Fruit fly (Drosophila melanogaster) whole organism, prepupa: ENCODE results near the gene CG3982.
A peak's percentile ranks its signal among the peaks of the same experiment; 100 is the strongest.

Experiments used
- CG10669 ChIP-seq: fragments of 200-800 bp; sonication (Bioruptor generic); optimal IDR thresholded peaks from 3 replicates; lab custom pipeline; 2018; ENCODE audit warnings: missing biosample characterization, mild to moderate bottlenecking, missing genetic modification characterization, moderate library complexity
- CG11294 ChIP-seq: fragments of 200-800 bp; sonication (Bioruptor generic); IDR thresholded peaks from 2 replicates; pipeline ENCODE4 v1.3.6; 2022; ENCODE audit warnings: missing biosample characterization, missing genetic modification characterization
- CG15336 ChIP-seq: fragments of 200-800 bp; sonication (Bioruptor generic); IDR thresholded peaks from 2 replicates; pipeline ENCODE4 v1.3.6; 2022; ENCODE audit warnings: missing biosample characterization, missing genetic modification characterization
- CG1621 ChIP-seq: fragments of 200-800 bp; sonication (Bioruptor generic); optimal IDR thresholded peaks from 3 replicates; lab custom pipeline; 2018; ENCODE audit warnings: missing biosample characterization, mild to moderate bottlenecking, missing genetic modification characterization
- CG16779 ChIP-seq: fragments of 200-800 bp; sonication (Bioruptor generic); optimal IDR thresholded peaks from 3 replicates; lab custom pipeline; 2017; ENCODE audit warnings: missing biosample characterization, mild to moderate bottlenecking, missing genetic modification characterization
- CG3032 ChIP-seq: fragments of 200-800 bp; optimal IDR thresholded peaks from 2 replicates; lab custom pipeline; 2019; ENCODE audit warnings: missing biosample characterization, mild to moderate bottlenecking, missing genetic modification characterization, moderate library complexity
- CG31627 ChIP-seq: fragments of 200-800 bp; sonication (Bioruptor generic); optimal IDR thresholded peaks from 3 replicates; lab custom pipeline; 2016; ENCODE audit warnings: missing biosample characterization, missing genetic modification characterization
- CG32006 ChIP-seq: fragments of 200-800 bp; sonication (Bioruptor generic); optimal IDR thresholded peaks from 3 replicates; lab custom pipeline; 2017; ENCODE audit warnings: missing biosample characterization, mild to moderate bottlenecking, missing genetic modification characterization
- CG3919 ChIP-seq: fragments of 200-800 bp; sonication (Bioruptor generic); optimal IDR thresholded peaks from 3 replicates; lab custom pipeline; 2016; ENCODE audit warnings: missing biosample characterization, missing genetic modification characterization
- CG4318 ChIP-seq: fragments of 200-800 bp; sonication (Bioruptor generic); optimal IDR thresholded peaks from 3 replicates; lab custom pipeline; 2017; ENCODE audit warnings: missing biosample characterization, mild to moderate bottlenecking, missing genetic modification characterization
- CG6163 ChIP-seq: fragments of 200-800 bp; sonication (Bioruptor generic); IDR thresholded peaks from 3 replicates; pipeline ENCODE4 v1.3.6; 2022; ENCODE audit warnings: missing biosample characterization, missing genetic modification characterization
- CG6276 ChIP-seq: fragments of 200-800 bp; sonication (Bioruptor generic); optimal IDR thresholded peaks from 2 replicates; lab custom pipeline; 2017; ENCODE audit warnings: missing biosample characterization, mild to moderate bottlenecking, missing genetic modification characterization
- CG6792 ChIP-seq: fragments of 200-800 bp; sonication (Bioruptor generic); optimal IDR thresholded peaks from 3 replicates; lab custom pipeline; 2016; ENCODE audit warnings: missing biosample characterization, missing genetic modification characterization
- CG6808 ChIP-seq: fragments of 200-800 bp; sonication (Bioruptor generic); optimal IDR thresholded peaks from 3 replicates; lab custom pipeline; 2017; ENCODE audit warnings: missing biosample characterization, missing genetic modification characterization, mild to moderate bottlenecking, moderate library complexity, missing genetic modification reagents
- CG6854 ChIP-seq: fragments of 200-800 bp; sonication (Bioruptor generic); optimal IDR thresholded peaks from 2 replicates; lab custom pipeline; 2017; ENCODE audit warnings: missing biosample characterization, mild to moderate bottlenecking, missing genetic modification characterization
- CG7368 ChIP-seq: fragments of 200-800 bp; sonication (Bioruptor generic); optimal IDR thresholded peaks from 3 replicates; lab custom pipeline; 2016; ENCODE audit warnings: missing biosample characterization, missing genetic modification characterization
- CG8119 ChIP-seq: fragments of 200-800 bp; sonication (Bioruptor generic); IDR thresholded peaks from 3 replicates; pipeline ENCODE4 v1.3.6; 2022; ENCODE audit warnings: missing biosample characterization, missing genetic modification characterization
- CG8319 ChIP-seq: fragments of 200-800 bp; sonication (Bioruptor generic); optimal IDR thresholded peaks from 3 replicates; lab custom pipeline; 2016; ENCODE audit warnings: missing biosample characterization, missing genetic modification characterization
- CG8632 ChIP-seq: fragments of 200-800 bp; sonication (Bioruptor generic); optimal IDR thresholded peaks from 3 replicates; lab custom pipeline; 2016; ENCODE audit warnings: missing biosample characterization, missing genetic modification characterization
- CG9139 ChIP-seq: fragments of 200-800 bp; sonication (Bioruptor generic); optimal IDR thresholded peaks from 3 replicates; lab custom pipeline; 2017; ENCODE audit warnings: missing biosample characterization, mild to moderate bottlenecking, missing genetic modification characterization
- Eip75B ChIP-seq: fragments of 200-800 bp; sonication (Bioruptor generic); optimal IDR thresholded peaks from 3 replicates; lab custom pipeline; 2016; ENCODE audit warnings: missing biosample characterization, missing genetic modification characterization
- Ets21C ChIP-seq: fragments of 200-800 bp; sonication (Bioruptor generic); optimal IDR thresholded peaks from 3 replicates; lab custom pipeline; 2016; ENCODE audit warnings: missing biosample characterization, missing genetic modification characterization
- Ets96B ChIP-seq: fragments of 200-800 bp; optimal IDR thresholded peaks from 2 replicates; lab custom pipeline; 2019; ENCODE audit warnings: missing biosample characterization, mild to moderate bottlenecking, missing genetic modification characterization, moderate library complexity
- Gug ChIP-seq: fragments of 200-800 bp; sonication (Bioruptor generic); IDR thresholded peaks from 2 replicates; pipeline ENCODE4 v1.3.6; 2022; ENCODE audit warnings: missing biosample characterization, missing genetic modification characterization
- Hr38 ChIP-seq: sonication (Bioruptor generic); optimal IDR thresholded peaks from 2 replicates; lab custom pipeline; 2016; ENCODE audit warnings: missing biosample characterization, missing genetic modification characterization
- Hr39 ChIP-seq: fragments of 200-800 bp; sonication (Bioruptor generic); optimal IDR thresholded peaks from 2 replicates; lab custom pipeline; 2016; ENCODE audit warnings: missing biosample characterization, missing genetic modification characterization
- Hr4 ChIP-seq: fragments of 200-800 bp; sonication (Bioruptor generic); optimal IDR thresholded peaks from 3 replicates; lab custom pipeline; 2016; ENCODE audit warnings: missing biosample characterization, missing genetic modification characterization
- Lpt ChIP-seq: fragments of 200-800 bp; sonication (Bioruptor generic); optimal IDR thresholded peaks from 3 replicates; lab custom pipeline; 2016; ENCODE audit warnings: missing biosample characterization, missing genetic modification characterization
- Met ChIP-seq: fragments of 200-800 bp; sonication (Bioruptor generic); optimal IDR thresholded peaks from 3 replicates; lab custom pipeline; 2016; ENCODE audit warnings: missing biosample characterization, missing genetic modification characterization
- Sox102F ChIP-seq: fragments of 200-800 bp; sonication (Bioruptor generic); optimal IDR thresholded peaks from 2 replicates; lab custom pipeline; 2016; ENCODE audit warnings: missing biosample characterization, mild to moderate bottlenecking, missing genetic modification characterization
- Sox14 ChIP-seq: fragments of 200-800 bp; sonication (Bioruptor generic); optimal IDR thresholded peaks from 3 replicates; lab custom pipeline; 2016; ENCODE audit warnings: missing biosample characterization, missing genetic modification characterization
- Sox15 ChIP-seq: fragments of 200-800 bp; sonication (Bioruptor generic); optimal IDR thresholded peaks from 3 replicates; lab custom pipeline; 2016; ENCODE audit warnings: missing biosample characterization, missing genetic modification characterization
- achi ChIP-seq: fragments of 200-800 bp; sonication (Bioruptor generic); optimal IDR thresholded peaks from 3 replicates; lab custom pipeline; 2016; ENCODE audit warnings: missing biosample characterization, missing genetic modification characterization
- acj6 ChIP-seq: fragments of 200-800 bp; sonication (Bioruptor generic); optimal IDR thresholded peaks from 3 replicates; lab custom pipeline; 2016; ENCODE audit warnings: missing biosample characterization, missing genetic modification characterization
- cyc ChIP-seq: fragments of 200-800 bp; sonication (Bioruptor generic); optimal IDR thresholded peaks from 3 replicates; lab custom pipeline; 2016; ENCODE audit warnings: missing biosample characterization, missing genetic modification characterization
- dac ChIP-seq: fragments of 200-800 bp; sonication (Bioruptor generic); optimal IDR thresholded peaks from 2 replicates; lab custom pipeline; 2017; ENCODE audit warnings: missing biosample characterization, mild to moderate bottlenecking, missing genetic modification characterization
- dsx ChIP-seq: fragments of 200-800 bp; optimal IDR thresholded peaks from 3 replicates; lab custom pipeline; 2019; ENCODE audit warnings: missing biosample characterization, mild to moderate bottlenecking, missing genetic modification characterization, moderate library complexity; ENCODE audit not compliant: poor library complexity, severe bottlenecking
- eg ChIP-seq: fragments of 200-800 bp; sonication (Bioruptor generic); IDR thresholded peaks from 3 replicates; pipeline ENCODE4 v1.3.6; 2022; ENCODE audit warnings: missing biosample characterization, missing genetic modification characterization
- esn ChIP-seq: fragments of 200-800 bp; sonication (Bioruptor generic); optimal IDR thresholded peaks from 2 replicates; lab custom pipeline; 2016; ENCODE audit warnings: missing biosample characterization, mild to moderate bottlenecking, missing genetic modification characterization, moderate library complexity
- fd85E ChIP-seq: fragments of 200-800 bp; sonication (Bioruptor generic); optimal IDR thresholded peaks from 3 replicates; lab custom pipeline; 2016; ENCODE audit warnings: missing biosample characterization, missing genetic modification characterization
- salr ChIP-seq, 2 experiments: fragments of 200-800 bp; sonication (Bioruptor generic); optimal IDR thresholded peaks; 3 replicates each; lab custom pipeline; 2016 to 2018; ENCODE audit warnings: missing biosample characterization in 2 of 2, missing genetic modification characterization in 2 of 2, mild to moderate bottlenecking in 1 of 2
- ss ChIP-seq, 2 experiments: fragments of 200-800 bp; sonication (Bioruptor generic); optimal IDR thresholded peaks; 2 replicates in 1 of 2; 3 replicates in 1 of 2; lab custom pipeline; 2017 to 2018; ENCODE audit warnings: mild to moderate bottlenecking in 2 of 2, missing biosample characterization in 2 of 2, missing genetic modification characterization in 2 of 2, moderate library complexity in 1 of 2

The CG3982 gene

dm6 chr3L:9462247-9462769 is 45.1 kb upstream of the CG3982 start (continued):
- TF ChIP-seq CG6276 (GFP tag; lab: Kevin White, UChicago) (peak; percentile 97), Hr39 (GFP tag; lab: Kevin White, UChicago) (peak; percentile 64), Met (GFP tag; lab: Kevin White, UChicago) (peak; percentile 90), ss (GFP tag; optimal IDR thresholded peaks at IDR 0.05; lab: Kevin White, UChicago) (peak; percentile 66 to 84), CG16779 (peak; percentile 90), salr (GFP tag; optimal IDR thresholded peaks at IDR 0.05; lab: Kevin White, UChicago) (peak; percentile 70 to 93), Ets21C (GFP tag; lab: Kevin White, UChicago) (peak; percentile 76), eg (GFP tag; lab: Robert Waterston, UW) (peak; percentile 90)

dm6 chr3L:9461670-9462246 is 44.6 kb upstream of the CG3982 start:
- TF ChIP-seq CG6163 (GFP tag; lab: Robert Waterston, UW), result peak; percentile 43; the same call in 1 of the 3 replicates
- peak; percentile 27 for TF ChIP-seq Ets96B (tag; lab: Kevin White, UChicago)
- no peak for TF ChIP-seq fd85E (GFP tag; lab: Kevin White, UChicago)
- TF ChIP-seq CG6854 (GFP tag; lab: Kevin White, UChicago), result no peak
- TF ChIP-seq CG7368 (GFP tag; lab: Kevin White, UChicago), result no peak
- peak; percentile 23 for TF ChIP-seq CG10669 (GFP tag; lab: Kevin White, UChicago)
- no peak for TF ChIP-seq dsx
- no peak for TF ChIP-seq Gug (GFP tag; lab: Robert Waterston, UW)
- peak; percentile 50 for TF ChIP-seq Hr39 (GFP tag; lab: Kevin White, UChicago)
- peak; percentile 36; the same call in 1 of the 2 replicates for TF ChIP-seq CG11294 (GFP tag; lab: Robert Waterston, UW)
- peak; percentile 4 for TF ChIP-seq Sox14
- TF ChIP-seq CG1621 (tag; lab: Kevin White, UChicago), result peak; percentile 47
- TF ChIP-seq CG6808 (GFP tag; lab: Kevin White, UChicago), result no peak
- no peak for TF ChIP-seq Eip75B
- peak in 1 of 2 experiments; percentile 7 for TF ChIP-seq salr (GFP tag; optimal IDR thresholded peaks at IDR 0.05; lab: Kevin White, UChicago)
- TF ChIP-seq Sox15, result no peak
- peak; percentile 62 for TF ChIP-seq eg (GFP tag; lab: Robert Waterston, UW)
- no peak for TF ChIP-seq achi (GFP tag; lab: Kevin White, UChicago)
- TF ChIP-seq CG31627 (GFP tag; lab: Kevin White, UChicago), result peak; percentile 7
- TF ChIP-seq CG15336 (GFP tag; lab: Robert Waterston, UW), result peak; percentile 6; the same call in 1 of the 2 replicates

dm6 chr3L:9460775-9461491 is 43.7 kb upstream of the CG3982 start, which contains the start of the genes CG3434 and CG44838:
Gene CG3434, minus strand, starts transcription at chr3L:9460799.
Gene CG44838, plus strand, starts transcription at chr3L:9461050.
- TF ChIP-seq CG6163 (GFP tag; lab: Robert Waterston, UW) (peak; percentile 77), esn (GFP tag; lab: Kevin White, UChicago) (peak; percentile 82), CG8632 (GFP tag; lab: Kevin White, UChicago) (peak; percentile 65), Hr38 (no peak), Lpt (peak; percentile 61), CG31627 (GFP tag; lab: Kevin White, UChicago) (peak; percentile 77), dsx (peak; percentile 47), CG6276 (GFP tag; lab: Kevin White, UChicago) (peak; percentile 79), CG3919 (GFP tag; lab: Kevin White, UChicago) (peak; percentile 76), Gug (GFP tag; lab: Robert Waterston, UW) (peak; percentile 55), CG4318 (peak; percentile 48), Sox15 (peak; percentile 65), CG6792 (GFP tag; lab: Kevin White, UChicago) (peak; percentile 49), acj6 (GFP tag; lab: Kevin White, UChicago) (peak; percentile 77), eg (GFP tag; lab: Robert Waterston, UW) (peak; percentile 75), Hr4 (GFP tag; lab: Kevin White, UChicago) (peak; percentile 82), Hr39 (GFP tag; lab: Kevin White, UChicago) (peak; percentile 72), CG32006 (GFP tag; lab: Kevin White, UChicago) (peak; percentile 70), CG9139 (GFP tag; lab: Kevin White, UChicago) (peak; percentile 2), CG10669 (GFP tag; lab: Kevin White, UChicago) (peak; percentile 28), CG3032 (tag; lab: Kevin White, UChicago) (peak; percentile 75), ss (GFP tag; optimal IDR thresholded peaks at IDR 0.05; lab: Kevin White, UChicago) (peak; percentile 38 to 67), CG8119 (peak; percentile 72), CG7368 (GFP tag; lab: Kevin White, UChicago) (peak; percentile 29), dac (peak; percentile 55), Eip75B (peak; percentile 70), Ets96B (tag; lab: Kevin White, UChicago) (peak; percentile 68), cyc (GFP tag; lab: Kevin White, UChicago) (peak; percentile 69), Sox102F (GFP tag; lab: Kevin White, UChicago) (peak; percentile 62), Met (GFP tag; lab: Kevin White, UChicago) (peak; percentile 81), CG8319 (GFP tag; lab: Kevin White, UChicago) (peak; percentile 33)
